Fruit fly (Drosophila melanogaster) whole organism, embryonic: ENCODE results near the gene spg.
A peak's percentile ranks its signal among the peaks of the same experiment; 100 is the strongest.

Source experiments
- Abd-B ChIP-seq: fragments of 200-800 bp; sonication (Bioruptor generic); optimal IDR thresholded peaks from 2 replicates; lab custom pipeline; 2018; ENCODE audit warnings: missing biosample characterization, mild to moderate bottlenecking, missing genetic modification characterization, moderate library complexity
- CG11093 ChIP-seq: fragments of 200-800 bp; sonication (Bioruptor generic); IDR thresholded peaks from 3 replicates; pipeline ENCODE4 v1.3.6; 2022; ENCODE audit warnings: missing biosample characterization, missing genetic modification characterization
- CG13123 ChIP-seq: fragments of 200-800 bp; sonication (Bioruptor generic); optimal IDR thresholded peaks from 2 replicates; lab custom pipeline; 2016; ENCODE audit warnings: missing biosample characterization, missing genetic modification characterization
- CG13287 ChIP-seq: fragments of 200-800 bp; sonication (Bioruptor generic); IDR thresholded peaks from 2 replicates; pipeline ENCODE4 v1.3.6; 2022; ENCODE audit warnings: missing biosample characterization, missing genetic modification characterization; ENCODE audit not compliant: partially characterized antibody
- CG13624 ChIP-seq: fragments of 200-800 bp; sonication (Bioruptor generic); optimal IDR thresholded peaks from 2 replicates; lab custom pipeline; 2016; ENCODE audit warnings: missing biosample characterization, missing genetic modification characterization
- CG14860 ChIP-seq: fragments of 200-800 bp; sonication (Bioruptor generic); IDR thresholded peaks from 3 replicates; pipeline ENCODE4 v1.3.6; 2022; ENCODE audit warnings: missing biosample characterization, missing genetic modification characterization; ENCODE audit not compliant: partially characterized antibody
- CG15011 ChIP-seq: fragments of 200-800 bp; sonication (Bioruptor generic); optimal IDR thresholded peaks from 3 replicates; lab custom pipeline; 2018; ENCODE audit warnings: missing biosample characterization, mild to moderate bottlenecking, missing genetic modification characterization
- CG15479 ChIP-seq: fragments of 200-800 bp; sonication (Bioruptor generic); optimal IDR thresholded peaks from 3 replicates; lab custom pipeline; 2019; ENCODE audit warnings: missing biosample characterization, mild to moderate bottlenecking, missing genetic modification characterization, moderate library complexity
- CG18476 ChIP-seq: fragments of 200-800 bp; sonication (Bioruptor generic); optimal IDR thresholded peaks from 2 replicates; lab custom pipeline; 2016; ENCODE audit warnings: missing biosample characterization, mild to moderate bottlenecking, missing genetic modification characterization
- CG2120 ChIP-seq: fragments of 200-800 bp; sonication (Bioruptor generic); optimal IDR thresholded peaks from 3 replicates; lab custom pipeline; 2016; ENCODE audit warnings: missing biosample characterization, missing genetic modification characterization
- CG32772 ChIP-seq: fragments of 200-800 bp; sonication (Bioruptor generic); IDR thresholded peaks from 2 replicates; pipeline ENCODE4 v1.3.6; 2022; ENCODE audit warnings: missing biosample characterization, missing genetic modification characterization
- CG9437 ChIP-seq: fragments of 200-800 bp; sonication (Bioruptor generic); optimal IDR thresholded peaks from 2 replicates; lab custom pipeline; 2018; ENCODE audit warnings: missing biosample characterization, mild to moderate bottlenecking, missing genetic modification characterization
- CG9727 ChIP-seq: fragments of 200-800 bp; sonication (Bioruptor generic); optimal IDR thresholded peaks from 3 replicates; lab custom pipeline; 2017; ENCODE audit warnings: missing biosample characterization, mild to moderate bottlenecking, missing genetic modification characterization
- CG9817 ChIP-seq: fragments of 200-800 bp; sonication (Bioruptor generic); optimal IDR thresholded peaks from 2 replicates; lab custom pipeline; 2018; ENCODE audit warnings: missing biosample characterization, mild to moderate bottlenecking, missing genetic modification characterization, moderate library complexity
- CG9932 ChIP-seq: fragments of 200-800 bp; sonication (Bioruptor generic); IDR thresholded peaks from 2 replicates; pipeline ENCODE4 v1.3.6; 2022; ENCODE audit warnings: missing biosample characterization, missing genetic modification characterization
- Chrac-16 ChIP-seq: fragments of 200-800 bp; sonication (Bioruptor generic); optimal IDR thresholded peaks from 3 replicates; lab custom pipeline; 2016; ENCODE audit warnings: missing biosample characterization, missing genetic modification characterization
- Dll ChIP-seq: fragments of 200-800 bp; sonication (Bioruptor generic); IDR thresholded peaks from 4 replicates; pipeline ENCODE4 v1.3.6; 2022; ENCODE audit warnings: missing biosample characterization, missing genetic modification characterization; ENCODE audit not compliant: partially characterized antibody
- Doc3 ChIP-seq: fragments of 200-800 bp; sonication (Bioruptor generic); IDR thresholded peaks from 3 replicates; pipeline ENCODE4 v1.3.6; 2022; ENCODE audit warnings: missing biosample characterization, missing genetic modification characterization; ENCODE audit not compliant: partially characterized antibody
- Dref ChIP-seq: fragments of 200-800 bp; sonication (Bioruptor generic); IDR thresholded peaks from 2 replicates; pipeline ENCODE4 v1.3.6; 2022; ENCODE audit warnings: missing biosample characterization, missing genetic modification characterization
- HHEX ChIP-seq: fragments of 200-800 bp; sonication (Bioruptor generic); optimal IDR thresholded peaks from 3 replicates; lab custom pipeline; 2017; ENCODE audit warnings: missing biosample characterization, mild to moderate bottlenecking, missing genetic modification characterization, missing genetic modification reagents
- Kr ChIP-seq: fragments of 200-800 bp; sonication (Bioruptor generic); optimal IDR thresholded peaks from 2 replicates; lab custom pipeline; 2017; ENCODE audit warnings: missing biosample characterization, mild to moderate bottlenecking, missing genetic modification characterization
- Lpt ChIP-seq: fragments of >200 bp; optimal IDR thresholded peaks from 2 replicates; lab custom pipeline; 2018; ENCODE audit warnings: missing biosample characterization, missing genetic modification characterization
- Oli ChIP-seq: fragments of 200-800 bp; sonication (Bioruptor generic); optimal IDR thresholded peaks from 2 replicates; lab custom pipeline; 2018; ENCODE audit warnings: missing biosample characterization, mild to moderate bottlenecking, missing genetic modification characterization, moderate library complexity
- Pdp1 ChIP-seq, 2 experiments: fragments of 200-800 bp; sonication (Bioruptor generic); optimal IDR thresholded peaks; 3 replicates each; lab custom pipeline; 2016; ENCODE audit warnings: missing biosample characterization in 2 of 2, missing genetic modification characterization in 2 of 2, mild to moderate bottlenecking in 1 of 2, moderate library complexity in 1 of 2
- Ptx1 ChIP-seq: fragments of 200-800 bp; sonication (Bioruptor generic); IDR thresholded peaks from 2 replicates; pipeline ENCODE4 v1.3.6; 2022; ENCODE audit warnings: missing biosample characterization, missing genetic modification characterization
- Rfx ChIP-seq: fragments of 200-800 bp; sonication (Bioruptor generic); IDR thresholded peaks from 2 replicates; pipeline ENCODE4 v1.3.6; 2022; ENCODE audit warnings: missing biosample characterization, missing genetic modification characterization
- caup ChIP-seq: fragments of 200-800 bp; sonication (Bioruptor generic); optimal IDR thresholded peaks from 3 replicates; lab custom pipeline; 2017; ENCODE audit warnings: missing biosample characterization, mild to moderate bottlenecking, missing genetic modification characterization, moderate library complexity; ENCODE audit not compliant: severe bottlenecking
- chinmo ChIP-seq: fragments of 200-800 bp; sonication (Bioruptor generic); IDR thresholded peaks from 4 replicates; pipeline ENCODE4 v1.3.6; 2022; ENCODE audit warnings: missing biosample characterization, missing genetic modification characterization; ENCODE audit not compliant: partially characterized antibody
- crc ChIP-seq: fragments of 200-800 bp; sonication (Bioruptor generic); optimal IDR thresholded peaks from 2 replicates; lab custom pipeline; 2016; ENCODE audit warnings: missing biosample characterization, missing genetic modification characterization
- dimm ChIP-seq: fragments of 200-800 bp; sonication (Bioruptor generic); IDR thresholded peaks from 2 replicates; pipeline ENCODE4 v1.3.6; 2022; ENCODE audit warnings: missing biosample characterization, missing genetic modification characterization
- dm ChIP-seq: fragments of 200-800 bp; sonication (Bioruptor generic); optimal IDR thresholded peaks from 3 replicates; lab custom pipeline; 2016; ENCODE audit warnings: missing biosample characterization, missing genetic modification characterization
- dmrt11E ChIP-seq: fragments of 200-800 bp; sonication (Bioruptor generic); optimal IDR thresholded peaks from 3 replicates; lab custom pipeline; 2018; ENCODE audit warnings: missing biosample characterization, mild to moderate bottlenecking, missing genetic modification characterization, moderate library complexity
- dysf ChIP-seq: fragments of 200-800 bp; sonication (Bioruptor generic); IDR thresholded peaks from 3 replicates; pipeline ENCODE4 v1.3.6; 2022; ENCODE audit warnings: missing biosample characterization, missing genetic modification characterization
- grau ChIP-seq: fragments of 200-800 bp; optimal IDR thresholded peaks from 3 replicates; lab custom pipeline; 2019; ENCODE audit warnings: missing biosample characterization, mild to moderate bottlenecking, missing genetic modification characterization, moderate library complexity
- grn ChIP-seq: fragments of 200-800 bp; sonication (Bioruptor generic); optimal IDR thresholded peaks from 3 replicates; lab custom pipeline; 2017; ENCODE audit warnings: missing biosample characterization, missing genetic modification characterization
- gt ChIP-seq: fragments of 200-800 bp; sonication (Bioruptor generic); IDR thresholded peaks from 2 replicates; pipeline ENCODE4 v1.3.6; 2022; ENCODE audit warnings: missing biosample characterization, missing genetic modification characterization
- klu ChIP-seq: fragments of 200-800 bp; sonication (Bioruptor generic); IDR thresholded peaks from 2 replicates; pipeline ENCODE4 v1.3.6; 2022; ENCODE audit warnings: missing biosample characterization, missing genetic modification characterization
- kni ChIP-seq: fragments of 200-800 bp; sonication (Bioruptor generic); optimal IDR thresholded peaks from 3 replicates; lab custom pipeline; 2017; ENCODE audit warnings: mild to moderate bottlenecking, missing biosample characterization, missing genetic modification reagents, missing genetic modification characterization
- knrl ChIP-seq: fragments of 200-800 bp; sonication (Bioruptor generic); IDR thresholded peaks from 3 replicates; pipeline ENCODE4 v1.3.6; 2022; ENCODE audit warnings: missing biosample characterization, missing genetic modification characterization; ENCODE audit not compliant: partially characterized antibody
- pb ChIP-seq: fragments of 200-800 bp; sonication (Bioruptor generic); optimal IDR thresholded peaks from 3 replicates; lab custom pipeline; 2016; ENCODE audit warnings: missing biosample characterization, missing genetic modification characterization
- schlank ChIP-seq: fragments of 200-800 bp; sonication (Bioruptor generic); optimal IDR thresholded peaks from 2 replicates; lab custom pipeline; 2018; ENCODE audit warnings: missing biosample characterization, mild to moderate bottlenecking, missing genetic modification characterization
- slbo ChIP-seq: fragments of 200-800 bp; sonication (Bioruptor generic); IDR thresholded peaks from 2 replicates; pipeline ENCODE4 v1.3.6; 2022; ENCODE audit warnings: missing biosample characterization, missing genetic modification characterization
- sna ChIP-seq: fragments of 200-800 bp; sonication (Bioruptor generic); IDR thresholded peaks from 2 replicates; pipeline ENCODE4 v1.3.6; 2022; ENCODE audit warnings: missing biosample characterization, missing genetic modification characterization; ENCODE audit not compliant: partially characterized antibody
- sob ChIP-seq: fragments of 200-800 bp; sonication (Bioruptor generic); IDR thresholded peaks from 2 replicates; pipeline ENCODE4 v1.3.6; 2022; ENCODE audit warnings: missing biosample characterization, missing genetic modification characterization
- tgo ChIP-seq: fragments of 200-800 bp; sonication (Bioruptor generic); IDR thresholded peaks from 3 replicates; pipeline ENCODE4 v1.3.6; 2022; ENCODE audit warnings: missing biosample characterization, missing genetic modification characterization
- tio ChIP-seq: fragments of 200-800 bp; sonication (Bioruptor generic); optimal IDR thresholded peaks from 2 replicates; lab custom pipeline; 2017; ENCODE audit warnings: missing biosample characterization, missing genetic modification characterization, inconsistent platforms
- trem ChIP-seq: fragments of 200-800 bp; optimal IDR thresholded peaks from 3 replicates; lab custom pipeline; 2019; ENCODE audit warnings: missing biosample characterization, mild to moderate bottlenecking, missing genetic modification characterization, moderate library complexity
- unpg ChIP-seq: fragments of 200-800 bp; sonication (Bioruptor generic); optimal IDR thresholded peaks from 3 replicates; lab custom pipeline; 2018; ENCODE audit warnings: missing biosample characterization, mild to moderate bottlenecking, missing genetic modification characterization, moderate library complexity

spg gene

dm6 chr3R:28811677-28812465 is 33.2 kb upstream of the spg start, which contains the start of gene Prp39 (continued):
- TF ChIP-seq klu (peak; percentile 13; the same call in 1 of the 2 replicates), dm (GFP tag; lab: Kevin White, UChicago) (peak; percentile 55), crc (GFP tag; lab: Kevin White, UChicago) (no peak), CG13624 (GFP tag; lab: Kevin White, UChicago) (no peak), CG2120 (GFP tag; lab: Kevin White, UChicago) (peak; percentile 17), Kr (GFP tag; lab: Kevin White, UChicago) (no peak), dimm (GFP tag; lab: Robert Waterston, UW) (no peak), gt (GFP tag; lab: Robert Waterston, UW) (no peak), pb (GFP tag; lab: Kevin White, UChicago) (no peak), Doc3 (GFP tag; lab: Robert Waterston, UW) (peak; percentile 80), HHEX (GFP tag; lab: Kevin White, UChicago) (no peak), CG9437 (GFP tag; lab: Kevin White, UChicago) (peak; percentile 25), CG15011 (no peak), grau (tag; lab: Kevin White, UChicago) (peak; percentile 0), caup (GFP tag; lab: Kevin White, UChicago) (no peak), sob (GFP tag; lab: Robert Waterston, UW) (peak; percentile 39; the same call in 1 of the 2 replicates), knrl (peak; percentile 78), chinmo (0 out of 4 replicates have a peak, but pooled peaks have one; percentile 50), Pdp1 (GFP tag; optimal IDR thresholded peaks at IDR 0.05; lab: Kevin White, UChicago) (peak in 1 of 2 experiments; percentile 72), Rfx (GFP tag; lab: Robert Waterston, UW) (peak; percentile 62), schlank (tag; lab: Kevin White, UChicago) (no peak), Dll (GFP tag; lab: Robert Waterston, UW) (peak; percentile 84), kni (GFP tag; lab: Kevin White, UChicago) (no peak), CG9727 (GFP tag; lab: Kevin White, UChicago) (peak; percentile 12), unpg (no peak), CG15479 (GFP tag; lab: Kevin White, UChicago) (no peak), dmrt11E (tag; lab: Kevin White, UChicago) (peak; percentile 10), Chrac-16 (peak; percentile 23), Abd-B (no peak), tgo (GFP tag; lab: Robert Waterston, UW) (peak; percentile 42; the same call in 2 of the 3 replicates), dysf (GFP tag; lab: Robert Waterston, UW) (0 out of 3 replicates have a peak, but pooled peaks have one; percentile 9), CG13287 (peak; percentile 86), CG13123 (GFP tag; lab: Kevin White, UChicago) (no peak), CG18476 (GFP tag; lab: Kevin White, UChicago) (no peak), grn (GFP tag; lab: Kevin White, UChicago) (no peak), Dref (peak; percentile 79), CG14860 (peak; percentile 63; the same call in 2 of the 3 replicates), CG11093 (no peak), CG9932 (GFP tag; lab: Robert Waterston, UW) (peak; percentile 64), sna (GFP tag; lab: Robert Waterston, UW) (peak; percentile 53), CG32772 (GFP tag; lab: Robert Waterston, UW) (peak; percentile 44), tio (GFP tag; lab: Kevin White, UChicago) (no peak), Oli (no peak), slbo (GFP tag; lab: Robert Waterston, UW) (peak; percentile 72), CG9817 (tag; lab: Kevin White, UChicago) (no peak), trem (tag; lab: Kevin White, UChicago) (peak; percentile 49), Ptx1 (GFP tag; lab: Robert Waterston, UW) (peak; percentile 50), Lpt (GFP tag; lab: Kevin White, UChicago) (no peak)
